Worm (Caenorhabditis elegans) whole organism, L2 larva: ENCODE measurements around the gene Y38E10A.35.

ENCODE experiments used
- F13H6.1 ChIP-seq: sonication (generic microtip); optimal IDR thresholded peaks from 2 replicates; lab custom pipeline; 2016; ENCODE audit warnings: missing genetic modification characterization, missing compliant biosample characterization
- R02D3.7 ChIP-seq: fragments of 150-350 bp; optimal IDR thresholded peaks from 2 replicates; lab custom pipeline; 2014; ENCODE audit warnings: missing biosample characterization, missing genetic modification characterization
- Y55F3AM.14 ChIP-seq: fragments of 200-800 bp; sonication (Bioruptor generic); optimal IDR thresholded peaks from 2 replicates; lab custom pipeline; 2018; ENCODE audit warnings: mild to moderate bottlenecking, missing genetic modification characterization, missing compliant biosample characterization
- ZK546.5 ChIP-seq: sonication (generic microtip); optimal IDR thresholded peaks from 2 replicates; lab custom pipeline; 2017; ENCODE audit warnings: missing biosample characterization, missing genetic modification characterization
- alr-1 ChIP-seq: fragments of 150-350 bp; optimal IDR thresholded peaks from 2 replicates; lab custom pipeline; 2014; ENCODE audit warnings: missing biosample characterization, missing genetic modification characterization
- aly-2 ChIP-seq: fragments of 150-350 bp; optimal IDR thresholded peaks from 2 replicates; lab custom pipeline; 2014; ENCODE audit warnings: missing biosample characterization, missing genetic modification characterization
- blmp-1 ChIP-seq: sonication (generic microtip); optimal IDR thresholded peaks from 2 replicates; lab custom pipeline; 2017; ENCODE audit warnings: missing genetic modification characterization, mild to moderate bottlenecking, missing compliant biosample characterization, antibody characterized with exemption, moderate library complexity; ENCODE audit not compliant: insufficient read depth
- ceh-16 ChIP-seq: fragments of 150-350 bp; optimal IDR thresholded peaks from 2 replicates; lab custom pipeline; 2014; ENCODE audit warnings: missing biosample characterization, missing genetic modification characterization
- ceh-82 ChIP-seq: fragments of 150-350 bp; optimal IDR thresholded peaks from 2 replicates; lab custom pipeline; 2014; ENCODE audit warnings: missing biosample characterization, missing genetic modification characterization
- dmd-4 ChIP-seq: sonication (generic microtip); optimal IDR thresholded peaks from 2 replicates; lab custom pipeline; 2017; ENCODE audit warnings: missing biosample characterization, missing genetic modification characterization
- egl-27 ChIP-seq: sonication (generic microtip); optimal IDR thresholded peaks from 3 replicates; lab custom pipeline; 2017; ENCODE audit warnings: missing biosample characterization, missing genetic modification reagents, missing genetic modification characterization
- elt-1 ChIP-seq: fragments of 150-350 bp; optimal IDR thresholded peaks from 2 replicates; lab custom pipeline; 2014; ENCODE audit warnings: missing biosample characterization, missing genetic modification characterization
- fos-1 ChIP-seq: fragments of 150-350 bp; optimal IDR thresholded peaks from 2 replicates; lab custom pipeline; 2014; ENCODE audit warnings: missing biosample characterization, missing genetic modification characterization
- gmeb-1 ChIP-seq: fragments of 150-350 bp; optimal IDR thresholded peaks from 2 replicates; lab custom pipeline; 2014; ENCODE audit warnings: missing biosample characterization, missing genetic modification characterization
- lin-39 ChIP-seq: fragments of 150-350 bp; optimal IDR thresholded peaks from 2 replicates; lab custom pipeline; 2014; ENCODE audit warnings: missing biosample characterization, missing genetic modification reagents, missing genetic modification characterization
- lsy-2 ChIP-seq, 2 experiments: fragments of 150-350 bp in 1 of 2; sonication (generic microtip) in 1 of 2; optimal IDR thresholded peaks; 2 replicates each; lab custom pipeline; 2014 to 2017; ENCODE audit warnings: missing biosample characterization in 2 of 2, missing genetic modification characterization in 2 of 2
- mdl-1 ChIP-seq, 2 experiments: fragments of 150-350 bp in 1 of 2; sonication (generic microtip) in 1 of 2; optimal IDR thresholded peaks; 2 replicates each; lab custom pipeline; 2017; ENCODE audit warnings: missing biosample characterization in 2 of 2, missing genetic modification characterization in 2 of 2
- nhr-11 ChIP-seq: fragments of 150-350 bp; optimal IDR thresholded peaks from 2 replicates; lab custom pipeline; 2014; ENCODE audit warnings: missing biosample characterization, missing genetic modification characterization
- nhr-12 ChIP-seq: fragments of 150-350 bp; optimal IDR thresholded peaks from 2 replicates; lab custom pipeline; 2014; ENCODE audit warnings: missing biosample characterization, missing genetic modification characterization
- nhr-129 ChIP-seq: fragments of 150-350 bp; optimal IDR thresholded peaks from 2 replicates; lab custom pipeline; 2014; ENCODE audit warnings: missing biosample characterization, missing genetic modification characterization
- nhr-21 ChIP-seq: fragments of 150-350 bp; optimal IDR thresholded peaks from 2 replicates; lab custom pipeline; 2014; ENCODE audit warnings: missing biosample characterization, missing genetic modification characterization
- nhr-23 ChIP-seq: fragments of 150-350 bp; optimal IDR thresholded peaks from 2 replicates; lab custom pipeline; 2014; ENCODE audit warnings: missing biosample characterization, missing genetic modification reagents, missing genetic modification characterization
- nhr-237 ChIP-seq: fragments of 150-350 bp; optimal IDR thresholded peaks from 2 replicates; lab custom pipeline; 2014; ENCODE audit warnings: missing biosample characterization, missing genetic modification characterization
- nhr-25 ChIP-seq: fragments of 150-350 bp; sonication (generic microtip); optimal IDR thresholded peaks from 3 replicates; lab custom pipeline; 2014; ENCODE audit warnings: missing biosample characterization, missing genetic modification characterization
- nhr-6 ChIP-seq: fragments of 150-350 bp; optimal IDR thresholded peaks from 2 replicates; lab custom pipeline; 2014; ENCODE audit warnings: missing biosample characterization, missing genetic modification characterization
- nhr-77 ChIP-seq: fragments of 150-350 bp; optimal IDR thresholded peaks from 2 replicates; lab custom pipeline; 2014; ENCODE audit warnings: missing biosample characterization, missing genetic modification characterization
- sem-4 ChIP-seq: fragments of 150-350 bp; optimal IDR thresholded peaks from 2 replicates; lab custom pipeline; 2014; ENCODE audit warnings: missing biosample characterization, missing genetic modification reagents, missing genetic modification characterization
- skn-1 ChIP-seq: sonication (generic microtip); optimal IDR thresholded peaks from 2 replicates; lab custom pipeline; 2017; ENCODE audit warnings: missing biosample characterization, missing genetic modification characterization
- sma-3 ChIP-seq: sonication (generic microtip); optimal IDR thresholded peaks from 2 replicates; lab custom pipeline; 2016; ENCODE audit warnings: missing genetic modification reagents, missing genetic modification characterization, missing compliant biosample characterization
- sma-9 ChIP-seq, 2 experiments: fragments of 150-350 bp in 1 of 2; sonication (generic microtip) in 1 of 2; optimal IDR thresholded peaks; 2 replicates each; lab custom pipeline; 2014 to 2016; ENCODE audit warnings: missing genetic modification characterization in 2 of 2, mild to moderate bottlenecking in 1 of 2, missing biosample characterization in 1 of 2, missing compliant biosample characterization in 1 of 2, missing genetic modification reagents in 1 of 2, moderate library complexity in 1 of 2
- snpc-4 ChIP-seq: fragments of 150-350 bp; optimal IDR thresholded peaks from 2 replicates; lab custom pipeline; 2014; ENCODE audit warnings: missing biosample characterization, missing genetic modification characterization
- unc-39 ChIP-seq: fragments of 150-350 bp; optimal IDR thresholded peaks from 2 replicates; lab custom pipeline; 2014; ENCODE audit warnings: missing biosample characterization, missing genetic modification characterization
- unc-55 ChIP-seq: fragments of 150-350 bp; sonication (generic microtip); optimal IDR thresholded peaks from 3 replicates; lab custom pipeline; 2014; ENCODE audit warnings: missing biosample characterization, missing genetic modification reagents, missing genetic modification characterization
- zag-1 ChIP-seq: fragments of 150-350 bp; optimal IDR thresholded peaks from 2 replicates; lab custom pipeline; 2014; ENCODE audit warnings: missing biosample characterization, missing genetic modification characterization
- ztf-1 ChIP-seq: fragments of 200-800 bp; sonication (Bioruptor generic); conservative IDR thresholded peaks from 2 replicates; pipeline ENCODE4 v1.3.6; 2022; ENCODE audit warnings: missing genetic modification characterization, missing compliant biosample characterization
- ztf-11 ChIP-seq: sonication (generic microtip); optimal IDR thresholded peaks from 2 replicates; lab custom pipeline; 2017; ENCODE audit warnings: missing biosample characterization, missing genetic modification characterization
- ztf-4 ChIP-seq: fragments of 150-350 bp; optimal IDR thresholded peaks from 2 replicates; lab custom pipeline; 2014; ENCODE audit warnings: missing biosample characterization, missing genetic modification characterization

Gene Y38E10A.35

DNA sequence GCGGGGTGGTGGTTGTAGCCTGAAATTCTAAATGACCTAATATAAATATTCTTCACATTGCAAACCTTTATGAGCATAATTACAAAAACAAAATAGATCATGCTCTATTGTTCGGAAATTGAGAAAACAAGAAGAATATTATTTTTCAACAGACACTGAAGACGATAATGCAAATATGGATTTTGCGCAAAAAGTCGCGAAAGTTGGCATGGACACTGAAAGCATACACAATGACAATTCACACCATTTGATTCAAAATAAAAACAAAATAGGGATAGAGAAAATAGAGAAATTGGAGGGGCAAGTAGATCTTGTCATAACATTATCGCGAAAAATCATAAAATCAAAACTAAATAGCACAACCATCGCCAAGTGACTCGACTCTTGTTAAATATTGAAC is at the start of gene Y38E10A.35:
Y38E10A.35 (minus strand) TSS at position 101 of the 400 bp plus-strand sequence.
- no peak for TF ChIP-seq nhr-77

DNA sequence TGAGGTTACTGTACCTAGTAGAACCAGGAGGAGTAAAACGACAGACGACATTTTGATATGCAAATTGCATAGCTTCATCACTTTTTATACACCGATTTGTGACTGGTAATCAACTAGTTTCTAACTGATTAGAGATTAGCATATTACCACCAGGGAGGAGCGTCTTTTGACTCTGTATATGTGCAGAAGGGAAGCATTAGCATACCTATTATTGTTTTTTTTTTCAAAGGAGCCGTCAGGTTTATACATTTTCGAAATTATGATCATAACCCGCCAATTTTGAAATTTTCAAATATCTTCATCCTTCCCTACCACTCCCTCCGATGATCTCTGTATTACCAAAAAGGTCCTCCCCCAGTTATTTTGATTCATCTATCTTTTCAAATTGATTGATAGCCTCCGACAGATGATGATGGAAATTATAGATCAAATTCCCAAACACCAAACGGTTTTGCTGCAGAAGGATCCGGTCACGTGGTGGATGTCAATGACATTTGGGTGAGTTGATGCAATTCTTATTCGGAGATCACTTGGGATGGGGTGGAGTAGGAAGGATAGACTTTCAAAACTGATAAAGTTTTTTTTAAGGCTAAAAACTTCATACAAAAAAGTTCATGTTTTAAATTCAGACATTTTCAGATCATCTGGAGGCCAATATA is 49.4 kb upstream of the Y38E10A.35 start, which contains the start of gene nspe-8:
nspe-8 (minus strand) TSS at position 51 of the 659 bp plus-strand sequence.
- TF ChIP-seq mdl-1 (tag; optimal IDR thresholded peaks at IDR 0.05; lab: Kevin White, UChicago) (peak; percentile 30 to 41), nhr-21 (tag; lab: Kevin White, UChicago) (peak; percentile 86), gmeb-1 (tag; lab: Kevin White, UChicago) (peak; percentile 50), sma-9 (GFP tag; optimal IDR thresholded peaks at IDR 0.05; lab: Kevin White, UChicago) (peak; percentile 97), sma-9 (tag; optimal IDR thresholded peaks at IDR 0.05; lab: Kevin White, UChicago) (no peak), nhr-129 (peak; percentile 46), lin-39 (tag; lab: Kevin White, UChicago) (no peak), unc-55 (GFP tag; lab: Kevin White, UChicago) (no peak), fos-1 (peak; percentile 10), R02D3.7 (no peak), aly-2 (no peak), sma-3 (GFP tag; lab: Kevin White, UChicago) (peak; percentile 82), nhr-25 (peak; percentile 68), sem-4 (tag; lab: Kevin White, UChicago) (no peak), dmd-4 (tag; lab: Kevin White, UChicago) (no peak), zag-1 (no peak), ceh-82 (tag; lab: Kevin White, UChicago) (no peak)

DNA sequence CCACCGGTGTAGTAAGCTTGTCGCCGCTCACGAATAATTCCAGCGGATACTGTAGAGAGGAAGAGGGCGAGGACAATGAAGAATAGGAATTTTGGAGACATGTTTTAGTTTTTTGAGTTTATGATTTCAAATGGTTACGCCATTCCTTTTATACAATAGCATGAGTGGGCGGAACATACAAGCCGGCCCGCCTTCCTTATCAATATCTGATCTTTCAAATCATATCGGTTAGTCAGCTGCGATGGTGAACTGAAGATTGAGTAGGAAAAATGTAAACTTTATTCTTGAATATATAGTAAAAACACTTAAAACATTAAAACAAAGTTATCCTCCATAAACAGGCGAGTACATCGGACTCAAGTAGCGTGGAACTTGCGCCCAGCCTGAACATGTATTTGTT is 48.1 kb upstream of the Y38E10A.35 start, which contains the start of gene nspe-1:
nspe-1 (minus strand) TSS at position 101 of the 400 bp plus-strand sequence.
- TF ChIP-seq gmeb-1 (tag; lab: Kevin White, UChicago) (no peak), nhr-25 (no peak), skn-1 (no peak), sma-3 (GFP tag; lab: Kevin White, UChicago) (no peak), blmp-1 (tag; lab: Kevin White, UChicago) (no peak), nhr-77 (no peak), snpc-4 (tag; lab: Kevin White, UChicago) (no peak), unc-39 (tag; lab: Kevin White, UChicago) (no peak), nhr-237 (tag; lab: Kevin White, UChicago) (no peak), unc-55 (GFP tag; lab: Kevin White, UChicago) (no peak), nhr-12 (no peak), mdl-1 (tag; optimal IDR thresholded peaks at IDR 0.05; lab: Kevin White, UChicago) (no peak), ZK546.5 (no peak), egl-27 (no peak), ceh-82 (tag; lab: Kevin White, UChicago) (no peak), ztf-11 (no peak), ceh-16 (tag; lab: Kevin White, UChicago) (no peak)

DNA sequence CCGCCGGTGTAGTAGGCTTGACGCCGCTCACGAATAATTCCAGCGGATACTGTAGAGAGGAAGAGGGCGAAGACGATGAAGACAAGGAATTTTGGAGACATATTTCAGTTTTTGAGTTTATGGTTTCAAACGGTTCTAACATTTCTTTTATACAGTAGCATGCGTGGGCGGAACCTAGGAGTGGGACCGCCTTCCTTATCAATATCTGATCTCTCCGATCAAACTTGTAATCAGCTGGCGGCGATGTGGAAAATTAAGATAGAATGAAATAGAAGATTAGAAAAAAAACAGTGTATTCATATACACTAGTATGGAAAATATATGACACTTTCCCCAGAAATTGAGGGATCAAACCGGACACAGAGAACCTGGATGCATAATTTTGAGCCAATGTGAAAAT is 46.6 kb upstream of the Y38E10A.35 start, which contains the start of gene nspe-2:
nspe-2 (minus strand) TSS at position 101 of the 400 bp plus-strand sequence.
- TF ChIP-seq skn-1 (no peak), R02D3.7 (no peak), nhr-6 (no peak), ztf-4 (tag; lab: Kevin White, UChicago) (no peak), ztf-1 (GFP tag; lab: Robert Waterston, UW) (no peak), F13H6.1 (tag; lab: Kevin White, UChicago) (no peak), mdl-1 (tag; optimal IDR thresholded peaks at IDR 0.05; lab: Kevin White, UChicago) (no peak), snpc-4 (tag; lab: Kevin White, UChicago) (no peak), nhr-11 (tag; lab: Kevin White, UChicago) (no peak), Y55F3AM.14 (GFP tag; lab: Kevin White, UChicago) (no peak), sma-3 (GFP tag; lab: Kevin White, UChicago) (no peak), elt-1 (tag; lab: Kevin White, UChicago) (no peak), ceh-16 (tag; lab: Kevin White, UChicago) (no peak), alr-1 (no peak), nhr-23 (tag; lab: Kevin White, UChicago) (no peak), lsy-2 (tag; optimal IDR thresholded peaks at IDR 0.05; lab: Kevin White, UChicago) (no peak), zag-1 (no peak), blmp-1 (tag; lab: Kevin White, UChicago) (no peak), sma-9 (GFP tag; optimal IDR thresholded peaks at IDR 0.05; lab: Kevin White, UChicago) (no peak), sma-9 (tag; optimal IDR thresholded peaks at IDR 0.05; lab: Kevin White, UChicago) (no peak)
